Worm (Caenorhabditis elegans) whole organism, young adult: ENCODE results near the gene Y71H2B.8.

Source experiments
- B0035.1 ChIP-seq: sonication (generic microtip); optimal IDR thresholded peaks from 2 replicates; lab custom pipeline; 2016; ENCODE audit warnings: missing genetic modification characterization, mild to moderate bottlenecking, missing compliant biosample characterization, missing genotype, missing genetic modification reagents
- B0261.1 ChIP-seq: sonication (generic microtip); optimal IDR thresholded peaks from 2 replicates; lab custom pipeline; 2016; ENCODE audit warnings: mild to moderate bottlenecking, missing genetic modification characterization, moderate library complexity, missing compliant biosample characterization
- C17E4.6 ChIP-seq: fragments of 200-800 bp; sonication (Bioruptor generic); IDR thresholded peaks from 2 replicates; pipeline ENCODE4 v1.3.6; 2022; ENCODE audit warnings: missing genetic modification reagents, missing genetic modification characterization, missing compliant biosample characterization
- D2030.7 ChIP-seq: fragments of 200-800 bp; sonication (Bioruptor generic); IDR thresholded peaks from 2 replicates; pipeline ENCODE4 v1.3.6; 2022; ENCODE audit warnings: missing genetic modification reagents, missing genetic modification characterization, missing compliant biosample characterization
- F22D6.2 ChIP-seq: sonication (generic microtip); optimal IDR thresholded peaks from 2 replicates; lab custom pipeline; 2016; ENCODE audit warnings: mild to moderate bottlenecking, missing genetic modification characterization, missing compliant biosample characterization
- F23B12.7 ChIP-seq: sonication (generic microtip); optimal IDR thresholded peaks from 2 replicates; lab custom pipeline; 2017; ENCODE audit warnings: missing genetic modification characterization, mild to moderate bottlenecking, missing compliant biosample characterization, antibody characterized with exemption, moderate library complexity; ENCODE audit not compliant: insufficient read depth
- F33H1.4 ChIP-seq: fragments of 200-800 bp; sonication (Bioruptor generic); IDR thresholded peaks from 2 replicates; pipeline ENCODE4 v1.3.6; 2022; ENCODE audit warnings: missing genetic modification reagents, missing genetic modification characterization, missing compliant biosample characterization
- K11D2.4 ChIP-seq: fragments of 200-800 bp; sonication (Bioruptor generic); IDR thresholded peaks from 2 replicates; pipeline ENCODE4 v1.3.6; 2022; ENCODE audit warnings: missing genetic modification reagents, missing genetic modification characterization, missing compliant biosample characterization
- K12H6.12 ChIP-seq: fragments of 200-800 bp; sonication (Bioruptor generic); optimal IDR thresholded peaks from 2 replicates; lab custom pipeline; 2018; ENCODE audit warnings: mild to moderate bottlenecking, missing genetic modification characterization, missing compliant biosample characterization
- T07F8.4 ChIP-seq: sonication (generic microtip); optimal IDR thresholded peaks from 2 replicates; lab custom pipeline; 2016; ENCODE audit warnings: mild to moderate bottlenecking, missing genetic modification characterization, moderate library complexity, missing compliant biosample characterization
- Y53G8AR.9 ChIP-seq: fragments of 200-800 bp; sonication (Bioruptor generic); conservative IDR thresholded peaks from 2 replicates; pipeline ENCODE4 v1.3.6; 2022; ENCODE audit warnings: missing genetic modification reagents, missing genetic modification characterization, missing compliant biosample characterization
- Y56A3A.18 ChIP-seq: fragments of 200-800 bp; sonication (Bioruptor generic); IDR thresholded peaks from 2 replicates; pipeline ENCODE4 v1.3.6; 2022; ENCODE audit warnings: missing genetic modification reagents, missing genetic modification characterization, missing compliant biosample characterization
- Y67H2A.10 ChIP-seq: fragments of 200-800 bp; sonication (Bioruptor generic); conservative IDR thresholded peaks from 2 replicates; pipeline ENCODE4 v1.3.6; 2022; ENCODE audit warnings: missing genetic modification reagents, missing genetic modification characterization, missing compliant biosample characterization
- ZK185.1 ChIP-seq: sonication (generic microtip); optimal IDR thresholded peaks from 2 replicates; lab custom pipeline; 2016; ENCODE audit warnings: mild to moderate bottlenecking, missing genetic modification characterization, missing compliant biosample characterization; ENCODE audit not compliant: poor library complexity, severe bottlenecking
- akir-1 ChIP-seq: fragments of 200-800 bp; sonication (Bioruptor generic); optimal IDR thresholded peaks from 2 replicates; lab custom pipeline; 2018; ENCODE audit warnings: mild to moderate bottlenecking, missing genetic modification characterization, moderate library complexity, missing compliant biosample characterization
- ama-1 ChIP-seq, 3 experiments: fragments of 150-350 bp in 1 of 3; sonication (generic microtip) in 2 of 3; optimal IDR thresholded peaks; 2 replicates each; lab custom pipeline; 2014 to 2018; ENCODE audit warnings: missing biosample characterization in 2 of 3, missing genetic modification characterization in 2 of 3, missing genetic modification reagents in 2 of 3
- athp-1 ChIP-seq: sonication (generic microtip); optimal IDR thresholded peaks from 2 replicates; lab custom pipeline; 2017; ENCODE audit warnings: mild to moderate bottlenecking, missing genetic modification characterization, missing compliant biosample characterization
- attf-3 ChIP-seq: fragments of 200-800 bp; sonication (Bioruptor generic); conservative IDR thresholded peaks from 2 replicates; pipeline ENCODE4 v1.3.6; 2022; ENCODE audit warnings: missing genetic modification reagents, missing genetic modification characterization, missing compliant biosample characterization
- attf-6 ChIP-seq: fragments of 200-800 bp; sonication (Bioruptor generic); IDR thresholded peaks from 2 replicates; pipeline ENCODE4 v1.3.6; 2022; ENCODE audit warnings: missing genetic modification reagents, missing genetic modification characterization, missing compliant biosample characterization
- bed-2 ChIP-seq: fragments of 200-800 bp; sonication (Bioruptor generic); IDR thresholded peaks from 2 replicates; pipeline ENCODE4 v1.3.6; 2022; ENCODE audit warnings: missing genetic modification reagents, missing genetic modification characterization, missing compliant biosample characterization
- cebp-1 ChIP-seq, 2 experiments: fragments of 200-800 bp in 1 of 2; sonication (Bioruptor generic) in 1 of 2; sonication (generic microtip) in 1 of 2; IDR thresholded peaks in 1 of 2; optimal IDR thresholded peaks in 1 of 2; 2 replicates each; pipeline versions ENCODE4 v1.3.6 to Lab custom; 2017 to 2022; ENCODE audit warnings: missing compliant biosample characterization in 2 of 2, missing genetic modification characterization in 2 of 2, mild to moderate bottlenecking in 1 of 2, missing genetic modification reagents in 1 of 2, moderate library complexity in 1 of 2
- ceh-27 ChIP-seq: fragments of 200-800 bp; sonication (Bioruptor generic); optimal IDR thresholded peaks from 2 replicates; lab custom pipeline; 2018; ENCODE audit warnings: mild to moderate bottlenecking, missing genetic modification characterization, moderate library complexity, missing compliant biosample characterization
- ceh-91 ChIP-seq: fragments of 200-800 bp; sonication (Bioruptor generic); IDR thresholded peaks from 2 replicates; pipeline ENCODE4 v1.3.6; 2022; ENCODE audit warnings: missing genetic modification reagents, missing genetic modification characterization, missing compliant biosample characterization
- chd-7 ChIP-seq: sonication (generic microtip); optimal IDR thresholded peaks from 2 replicates; lab custom pipeline; 2016; ENCODE audit warnings: mild to moderate bottlenecking, missing genetic modification characterization, moderate library complexity, missing compliant biosample characterization
- die-1 ChIP-seq: sonication (generic microtip); optimal IDR thresholded peaks from 2 replicates; lab custom pipeline; 2016; ENCODE audit warnings: missing genotype, mild to moderate bottlenecking, missing genetic modification characterization, missing compliant biosample characterization
- hmg-1.2 ChIP-seq: fragments of 200-800 bp; sonication (Bioruptor generic); IDR thresholded peaks from 2 replicates; pipeline ENCODE4 v1.3.6; 2022; ENCODE audit warnings: missing genetic modification reagents, missing genetic modification characterization, missing compliant biosample characterization
- lin-35 ChIP-seq, 3 experiments: fragments of 150-350 bp in 2 of 3; sonication (generic microtip) in 1 of 3; optimal IDR thresholded peaks; 2 replicates each; lab custom pipeline; 2014 to 2018; ENCODE audit warnings: missing biosample characterization in 3 of 3, missing genetic modification characterization in 3 of 3, missing genetic modification reagents in 3 of 3
- lin-54 ChIP-seq: fragments of 200-800 bp; sonication (Bioruptor generic); optimal IDR thresholded peaks from 2 replicates; lab custom pipeline; 2018; ENCODE audit warnings: mild to moderate bottlenecking, missing genetic modification characterization, missing compliant biosample characterization
- lsy-27 ChIP-seq: sonication (generic microtip); optimal IDR thresholded peaks from 2 replicates; lab custom pipeline; 2017; ENCODE audit warnings: missing genetic modification characterization, mild to moderate bottlenecking, missing compliant biosample characterization, antibody characterized with exemption, missing genotype, borderline replicate concordance; ENCODE audit not compliant: insufficient read depth
- madf-10 ChIP-seq: sonication (generic microtip); optimal IDR thresholded peaks from 2 replicates; lab custom pipeline; 2016; ENCODE audit warnings: mild to moderate bottlenecking, missing genetic modification characterization, missing compliant biosample characterization
- madf-3 ChIP-seq: fragments of 200-800 bp; sonication (Bioruptor generic); IDR thresholded peaks from 2 replicates; pipeline ENCODE4 v1.3.6; 2022; ENCODE audit warnings: missing genetic modification reagents, missing genetic modification characterization, missing compliant biosample characterization
- nfya-1 ChIP-seq: sonication (generic microtip); optimal IDR thresholded peaks from 2 replicates; lab custom pipeline; 2017; ENCODE audit warnings: antibody characterized with exemption, missing compliant biosample characterization, missing genetic modification characterization, borderline replicate concordance; ENCODE audit not compliant: insufficient read depth
- nhr-179 ChIP-seq: sonication (generic microtip); optimal IDR thresholded peaks from 2 replicates; lab custom pipeline; 2016; ENCODE audit warnings: mild to moderate bottlenecking, missing genetic modification characterization, missing compliant biosample characterization
- nhr-27 ChIP-seq: fragments of 200-800 bp; sonication (Bioruptor generic); optimal IDR thresholded peaks from 2 replicates; lab custom pipeline; 2018; ENCODE audit warnings: mild to moderate bottlenecking, missing genetic modification characterization, moderate library complexity, missing compliant biosample characterization
- pbrm-1 ChIP-seq: fragments of 200-800 bp; sonication (Bioruptor generic); IDR thresholded peaks from 2 replicates; pipeline ENCODE4 v1.3.6; 2022; ENCODE audit warnings: missing genetic modification reagents, missing genetic modification characterization, missing compliant biosample characterization
- rec-8 ChIP-seq, 2 experiments: sonication (generic microtip); optimal IDR thresholded peaks; 2 replicates each; lab custom pipeline; 2016; ENCODE audit warnings: mild to moderate bottlenecking in 2 of 2, missing genetic modification characterization in 2 of 2, missing genetic modification reagents in 2 of 2, missing genotype in 2 of 2, missing biosample characterization in 1 of 2, missing compliant biosample characterization in 1 of 2, moderate library complexity in 1 of 2
- repo-1 ChIP-seq: sonication (generic microtip); optimal IDR thresholded peaks from 2 replicates; lab custom pipeline; 2017; ENCODE audit warnings: mild to moderate bottlenecking, missing genetic modification characterization, missing compliant biosample characterization
- sdz-38 ChIP-seq: sonication (generic microtip); optimal IDR thresholded peaks from 2 replicates; lab custom pipeline; 2016; ENCODE audit warnings: missing genotype, missing genetic modification characterization, missing compliant biosample characterization
- sea-2 ChIP-seq: fragments of 200-800 bp; sonication (Bioruptor generic); IDR thresholded peaks from 2 replicates; pipeline ENCODE4 v1.3.6; 2022; ENCODE audit warnings: missing genetic modification characterization, missing compliant biosample characterization
- tlf-1 ChIP-seq: fragments of 200-800 bp; sonication (Bioruptor generic); optimal IDR thresholded peaks from 2 replicates; lab custom pipeline; 2018; ENCODE audit warnings: mild to moderate bottlenecking, missing genetic modification characterization, missing compliant biosample characterization
- xnd-1 ChIP-seq: sonication (generic microtip); optimal IDR thresholded peaks from 2 replicates; lab custom pipeline; 2016; ENCODE audit warnings: missing genotype, missing genetic modification reagents, missing genetic modification characterization, missing compliant biosample characterization
- zim-3 ChIP-seq: sonication (generic microtip); optimal IDR thresholded peaks from 2 replicates; lab custom pipeline; 2017; ENCODE audit warnings: mild to moderate bottlenecking, missing genetic modification characterization, moderate library complexity, missing compliant biosample characterization
- ztf-18 ChIP-seq: sonication (generic microtip); optimal IDR thresholded peaks from 2 replicates; lab custom pipeline; 2016; ENCODE audit warnings: missing genotype, mild to moderate bottlenecking, missing genetic modification characterization, missing compliant biosample characterization
- ztf-22 ChIP-seq: fragments of 200-800 bp; sonication (Bioruptor generic); optimal IDR thresholded peaks from 2 replicates; lab custom pipeline; 2018; ENCODE audit warnings: mild to moderate bottlenecking, missing genetic modification characterization, moderate library complexity, missing compliant biosample characterization
- ztf-3 ChIP-seq: fragments of 200-800 bp; sonication (Bioruptor generic); optimal IDR thresholded peaks from 2 replicates; lab custom pipeline; 2018; ENCODE audit warnings: mild to moderate bottlenecking, missing genetic modification characterization, missing compliant biosample characterization

Y71H2B.8 gene

ce11 chrIII:2596984-2597454 is 17.9 kb downstream of the Y71H2B.8 start, which contains the start of gene apb-1 (continued):
- TF ChIP-seq hmg-1.2: peak; percentile 61
- peak; percentile 75 for TF ChIP-seq F23B12.7 (tag; lab: Kevin White, UChicago)
- TF ChIP-seq nhr-27 (tag; lab: Kevin White, UChicago): no peak
- no peak for TF ChIP-seq ztf-3 (GFP tag; lab: Kevin White, UChicago)
- no peak for TF ChIP-seq sdz-38 (tag; lab: Kevin White, UChicago)
- TF ChIP-seq C17E4.6 (GFP tag; lab: Robert Waterston, UW): peak; percentile 17; the same call in 1 of the 2 replicates
- TF ChIP-seq athp-1: peak; percentile 83
- no peak for TF ChIP-seq ztf-22
- TF ChIP-seq rec-8 (tag; optimal IDR thresholded peaks at IDR 0.05; lab: Kevin White, UChicago): no peak
- TF ChIP-seq T07F8.4: no peak
- TF ChIP-seq akir-1 (GFP tag; lab: Kevin White, UChicago): no peak
- no peak for TF ChIP-seq B0035.1 (tag; lab: Kevin White, UChicago)
- TF ChIP-seq attf-6 (GFP tag; lab: Robert Waterston, UW): 0 out of 2 replicates have a peak, but pooled peaks have one; percentile 55
- peak; percentile 87 for TF ChIP-seq F33H1.4 (GFP tag; lab: Robert Waterston, UW)
- no peak for TF ChIP-seq B0261.1 (tag; lab: Kevin White, UChicago)
- TF ChIP-seq die-1 (tag; lab: Kevin White, UChicago): no peak
- no peak for TF ChIP-seq ZK185.1
- TF ChIP-seq cebp-1 (GFP tag; IDR thresholded peaks at IDR 0.05; lab: Robert Waterston, UW): no peak
- TF ChIP-seq cebp-1 (tag; optimal IDR thresholded peaks at IDR 0.05; lab: Kevin White, UChicago): peak; percentile 91
- TF ChIP-seq Y53G8AR.9 (GFP tag; lab: Robert Waterston, UW): peak; percentile 94
- no peak for TF ChIP-seq chd-7 (tag; lab: Kevin White, UChicago)
- no peak for TF ChIP-seq nhr-179 (tag; lab: Kevin White, UChicago)
- peak; percentile 77 for TF ChIP-seq xnd-1 (tag; lab: Kevin White, UChicago)
- peak; percentile 20 for TF ChIP-seq ama-1 (optimal IDR thresholded peaks at IDR 0.05; lab: Kevin White, UChicago)
- peak in 1 of 2 experiments; percentile 58 for TF ChIP-seq ama-1 (GFP tag; optimal IDR thresholded peaks at IDR 0.05; lab: Kevin White, UChicago)
- TF ChIP-seq D2030.7: peak; percentile 69
- TF ChIP-seq tlf-1 (GFP tag; lab: Kevin White, UChicago): peak; percentile 79
- TF ChIP-seq nfya-1: no peak
- peak; percentile 98 for TF ChIP-seq ztf-18 (tag; lab: Kevin White, UChicago)
- 0 out of 2 replicates have a peak, but pooled peaks have one; percentile 6 for TF ChIP-seq Y67H2A.10 (GFP tag; lab: Robert Waterston, UW)
- no peak for TF ChIP-seq F22D6.2 (tag; lab: Kevin White, UChicago)
- TF ChIP-seq bed-2 (GFP tag; lab: Robert Waterston, UW): no peak
- peak; percentile 88 for TF ChIP-seq lin-54 (GFP tag; lab: Kevin White, UChicago)
- peak; percentile 56 for TF ChIP-seq ceh-91 (GFP tag; lab: Robert Waterston, UW)
- 0 out of 2 replicates have a peak, but pooled peaks have one; percentile 39 for TF ChIP-seq sea-2 (GFP tag; lab: Robert Waterston, UW)
- TF ChIP-seq pbrm-1 (GFP tag; lab: Robert Waterston, UW): peak; percentile 82
- no peak for TF ChIP-seq madf-3
- no peak for TF ChIP-seq Y56A3A.18 (GFP tag; lab: Robert Waterston, UW)
- TF ChIP-seq ceh-27 (GFP tag; lab: Kevin White, UChicago): no peak
- no peak for TF ChIP-seq lsy-27 (tag; lab: Kevin White, UChicago)
- peak; percentile 77 for TF ChIP-seq K12H6.12 (tag; lab: Kevin White, UChicago)
- peak in 2 of 3 experiments; percentile 51 to 94 for TF ChIP-seq lin-35 (GFP tag; optimal IDR thresholded peaks at IDR 0.05; lab: Kevin White, UChicago)
- TF ChIP-seq K11D2.4 (GFP tag; lab: Robert Waterston, UW): no peak
- TF ChIP-seq repo-1 (tag; lab: Kevin White, UChicago): peak; percentile 79
- TF ChIP-seq madf-10: peak; percentile 62
- no peak; the same call in 1 of the 2 replicates for TF ChIP-seq attf-3 (GFP tag; lab: Robert Waterston, UW)
- no peak for TF ChIP-seq zim-3 (tag; lab: Kevin White, UChicago)
